Worm (Caenorhabditis elegans) whole organism, L3 larva: Measurements from ENCODE around the gene T08D10.3.

ENCODE experiments used
- elt-2 ChIP-seq: sonication (generic microtip); optimal IDR thresholded peaks from 2 replicates; lab custom pipeline; 2016; ENCODE audit warnings: missing genetic modification reagents, mild to moderate bottlenecking, missing genetic modification characterization, missing compliant biosample characterization
- nhr-25 ChIP-seq: sonication (generic microtip); optimal IDR thresholded peaks from 2 replicates; lab custom pipeline; 2017; ENCODE audit warnings: missing biosample characterization, missing genetic modification characterization
- pha-4 ChIP-seq: fragments of 150-350 bp; optimal IDR thresholded peaks from 2 replicates; lab custom pipeline; 2014; ENCODE audit warnings: missing biosample characterization, missing genetic modification reagents, missing genetic modification characterization

DNA sequence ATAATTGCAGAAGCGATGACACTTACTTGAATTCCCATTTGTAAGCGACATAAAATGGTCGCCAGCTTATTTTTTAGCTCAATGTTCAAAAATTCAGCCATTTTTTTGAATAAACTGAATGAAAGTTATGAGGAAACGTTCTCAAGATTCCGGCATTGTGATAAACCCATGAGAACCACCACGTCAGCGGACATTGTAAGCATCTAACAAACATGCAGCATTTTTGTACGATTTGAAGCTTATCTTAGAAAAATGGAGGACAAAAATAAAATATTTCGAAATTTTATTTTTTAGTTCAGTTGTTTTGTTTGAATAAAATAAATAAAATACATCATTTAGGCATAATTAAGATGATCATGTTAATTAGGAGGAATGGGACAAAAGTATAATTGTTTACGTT, 2.0 kb upstream of the T08D10.3 start, which contains the start of gene T08D10.4:
- no peak for TF ChIP-seq elt-2
- no peak for TF ChIP-seq pha-4 (tag; lab: Kevin White, UChicago)
- TF ChIP-seq nhr-25: no peak
